Worm (Caenorhabditis elegans): ENCODE data around the gene mab-23.

Gene mab-23

DNA sequence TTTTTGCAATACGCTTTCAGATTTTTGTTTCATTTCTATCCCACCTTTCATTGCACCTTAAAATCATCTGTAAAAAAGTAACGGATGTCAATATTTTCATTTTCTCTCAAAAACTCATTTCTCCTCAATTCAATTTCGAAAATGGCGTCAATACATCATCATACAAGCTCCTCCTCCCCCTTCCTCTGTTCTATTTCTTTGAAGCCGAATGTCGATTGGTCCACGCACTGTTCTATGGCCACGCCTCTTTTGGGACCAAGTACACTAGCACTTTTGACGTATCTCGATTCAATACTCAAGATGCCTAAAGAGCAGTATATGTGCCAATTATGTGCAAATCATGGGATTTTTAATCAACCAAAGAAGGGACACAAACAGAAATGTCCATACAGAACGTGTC is at the start of gene mab-23:
TSS of gene mab-23 (plus strand) at position 301 of the 400 bp plus-strand sequence.
- TF ChIP-seq med-1 (GFP tag; optimal IDR thresholded peaks at IDR 0.05; ENCODE audit: insufficient read depth), result no peak
- no peak for TF ChIP-seq tab-1 (GFP tag; IDR thresholded peaks at IDR 0.05)
- no peak for TF ChIP-seq ztf-29 (GFP tag; IDR thresholded peaks at IDR 0.05)
- TF ChIP-seq flt-1 (GFP tag; IDR thresholded peaks at IDR 0.05), result no peak
- no peak for TF ChIP-seq cog-1 (tag; optimal IDR thresholded peaks at IDR 0.05)
- TF ChIP-seq klf-2 (GFP tag; conservative IDR thresholded peaks at IDR 0.05), result no peak
- no peak for TF ChIP-seq ztf-23 (GFP tag; IDR thresholded peaks at IDR 0.05)
- TF ChIP-seq T22C8.4 (GFP tag; IDR thresholded peaks at IDR 0.05), result no peak
- no peak for TF ChIP-seq ref-1 (GFP tag; conservative IDR thresholded peaks at IDR 0.05)

DNA sequence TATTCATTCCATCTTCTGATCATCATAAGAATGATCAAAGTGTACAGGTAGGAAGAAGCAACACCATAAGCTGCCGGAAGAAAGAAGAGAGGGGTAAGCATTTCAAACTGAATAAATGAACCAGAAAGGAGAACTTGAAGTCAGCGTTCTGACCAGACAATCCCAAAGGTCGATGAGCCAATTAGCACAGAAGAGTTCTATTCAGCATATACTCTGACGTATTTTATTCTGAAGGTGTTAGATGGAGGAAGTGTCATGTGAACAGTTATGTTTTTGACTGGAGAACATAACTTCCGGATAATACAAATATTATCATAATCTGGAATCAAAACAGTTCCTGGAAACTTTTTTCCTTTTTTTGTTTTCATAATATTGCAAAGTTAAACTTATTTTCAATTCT is 44.2 kb upstream of the mab-23 start, which contains the start of gene srg-32:
TSS of gene srg-32 (minus strand) at position 101 of the 400 bp plus-strand sequence.
- TF ChIP-seq tab-1 (GFP tag; IDR thresholded peaks at IDR 0.05), result no peak
- TF ChIP-seq T22C8.4 (GFP tag; IDR thresholded peaks at IDR 0.05), result no peak
- TF ChIP-seq ztf-29 (GFP tag; IDR thresholded peaks at IDR 0.05), result no peak

DNA sequence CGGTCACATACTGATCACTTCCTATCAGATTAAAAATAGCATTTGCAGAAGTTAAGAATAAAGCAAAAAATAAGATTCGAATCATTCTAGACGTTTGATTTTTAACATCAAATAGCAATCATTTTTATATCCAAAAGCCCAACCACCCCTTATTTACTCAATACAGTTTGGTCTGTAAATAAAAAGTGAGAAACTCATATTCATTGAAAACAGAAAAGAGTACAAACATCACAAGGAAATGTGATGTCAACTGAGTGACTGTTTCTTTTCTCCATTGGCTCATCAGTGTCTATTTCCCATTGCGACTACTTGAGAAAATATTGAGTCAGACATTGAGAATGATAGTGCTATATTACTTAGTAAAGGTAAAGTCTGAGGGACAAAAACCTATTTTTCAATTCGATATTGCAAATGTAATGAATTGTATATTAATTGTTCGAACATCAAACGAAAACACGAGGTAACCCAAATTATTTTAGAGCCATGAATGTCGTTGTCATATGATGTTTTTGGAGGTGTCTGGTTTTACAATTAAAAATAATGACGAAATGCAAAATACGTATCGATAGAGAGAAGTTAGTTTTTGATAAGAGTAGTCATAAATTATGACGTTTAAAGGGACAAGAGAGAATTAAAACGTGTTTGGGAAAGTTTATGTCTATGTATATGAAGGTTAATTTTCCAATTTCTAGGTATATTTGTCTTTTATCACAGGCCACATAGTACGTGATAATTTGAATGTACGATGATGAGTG is 42.9 kb upstream of the mab-23 start, which contains the start of gene ttr-23:
TSS of gene ttr-23 (minus strand) at position 87 of the 755 bp plus-strand sequence.
- TF ChIP-seq med-1 (GFP tag; optimal IDR thresholded peaks at IDR 0.05; ENCODE audit: insufficient read depth), result no peak
- TF ChIP-seq klf-2 (GFP tag; conservative IDR thresholded peaks at IDR 0.05), result no peak
- no peak for TF ChIP-seq T22C8.4 (GFP tag; IDR thresholded peaks at IDR 0.05)
- no peak for TF ChIP-seq tab-1 (GFP tag; IDR thresholded peaks at IDR 0.05)
- no peak for TF ChIP-seq flt-1 (GFP tag; IDR thresholded peaks at IDR 0.05)
- no peak for TF ChIP-seq ztf-29 (GFP tag; IDR thresholded peaks at IDR 0.05)
- no peak for TF ChIP-seq ztf-23 (GFP tag; IDR thresholded peaks at IDR 0.05)
- no peak for TF ChIP-seq cog-1 (tag; optimal IDR thresholded peaks at IDR 0.05)
- no peak for TF ChIP-seq ref-1 (GFP tag; conservative IDR thresholded peaks at IDR 0.05)

DNA sequence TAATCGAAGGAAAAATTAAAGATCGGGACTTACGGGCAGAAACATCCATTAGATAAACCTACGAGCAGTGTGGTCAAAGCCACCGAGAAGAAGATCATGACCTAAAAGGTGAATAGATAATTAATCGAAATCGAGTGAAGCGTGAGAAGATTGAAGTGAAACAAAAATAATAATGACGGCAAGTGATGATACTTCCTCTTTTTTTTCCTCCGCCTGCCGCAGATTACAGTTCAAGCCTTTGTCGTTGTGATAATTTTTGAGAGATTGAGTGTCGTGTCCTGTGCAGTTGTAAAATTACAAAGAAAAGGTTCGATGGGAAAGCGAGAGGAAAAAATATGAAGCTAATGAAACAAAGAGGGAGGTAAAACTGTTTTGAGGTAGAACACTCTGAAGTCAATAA is 40.4 kb upstream of the mab-23 start, which contains the start of gene T21C9.9:
TSS of gene T21C9.9 (minus strand) at position 101 of the 400 bp plus-strand sequence.
- no peak for TF ChIP-seq med-1 (GFP tag; optimal IDR thresholded peaks at IDR 0.05; ENCODE audit: insufficient read depth)
- TF ChIP-seq ztf-23 (GFP tag; IDR thresholded peaks at IDR 0.05), result no peak
- no peak for TF ChIP-seq cog-1 (tag; optimal IDR thresholded peaks at IDR 0.05)
- no peak for TF ChIP-seq ref-1 (GFP tag; conservative IDR thresholded peaks at IDR 0.05)

DNA sequence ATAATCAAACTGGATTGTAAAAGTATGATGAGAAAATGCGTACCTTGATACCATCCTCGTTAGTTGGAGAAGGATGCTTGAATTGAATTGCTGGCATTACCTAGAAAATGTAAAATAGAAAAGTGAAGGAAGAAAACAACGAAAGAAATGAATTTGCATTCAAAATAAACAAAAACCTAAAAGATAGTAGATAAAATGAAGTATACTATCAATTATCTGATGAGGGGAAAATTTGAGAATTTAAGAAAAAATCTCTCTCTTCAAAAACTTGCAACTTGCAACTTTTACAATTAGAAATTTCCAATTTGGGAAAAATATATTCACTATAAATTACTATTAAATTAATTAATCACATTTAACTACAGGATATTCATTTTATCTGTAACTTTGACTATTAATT is 38.0 kb upstream of the mab-23 start, which contains the start of gene T21C9.11:
TSS of gene T21C9.11 (minus strand) at position 101 of the 400 bp plus-strand sequence.
- TF ChIP-seq ztf-29 (GFP tag; IDR thresholded peaks at IDR 0.05), result no peak
- no peak for TF ChIP-seq T22C8.4 (GFP tag; IDR thresholded peaks at IDR 0.05)
- no peak for TF ChIP-seq ref-1 (GFP tag; conservative IDR thresholded peaks at IDR 0.05)
- TF ChIP-seq flt-1 (GFP tag; IDR thresholded peaks at IDR 0.05), result no peak
- no peak for TF ChIP-seq ztf-23 (GFP tag; IDR thresholded peaks at IDR 0.05)
- no peak for TF ChIP-seq cog-1 (tag; optimal IDR thresholded peaks at IDR 0.05)
- no peak for TF ChIP-seq med-1 (GFP tag; optimal IDR thresholded peaks at IDR 0.05; ENCODE audit: insufficient read depth)
- TF ChIP-seq klf-2 (GFP tag; conservative IDR thresholded peaks at IDR 0.05), result no peak
- TF ChIP-seq tab-1 (GFP tag; IDR thresholded peaks at IDR 0.05), result no peak

DNA sequence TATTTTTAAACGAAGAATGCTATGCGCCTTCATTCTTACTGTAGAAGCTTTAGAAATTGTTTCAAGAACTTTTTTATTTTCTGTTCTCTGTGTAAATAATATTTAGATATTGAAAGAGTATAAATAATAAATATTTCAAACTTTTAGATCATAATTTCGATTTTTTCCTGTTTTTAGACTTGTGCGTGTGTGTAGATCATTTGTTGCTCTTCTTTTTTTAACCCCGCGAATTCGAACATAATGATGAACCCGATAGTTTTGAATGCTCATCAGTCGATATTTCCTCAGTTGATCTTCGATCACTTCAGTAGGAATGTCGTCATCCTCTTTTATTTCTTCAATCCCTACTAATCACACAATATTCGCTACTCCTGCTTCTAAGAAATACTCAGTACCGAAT is 35.6 kb upstream of the mab-23 start, which contains the start of gene T21C9.13:
TSS of gene T21C9.13 (plus strand) at position 33 of the 400 bp plus-strand sequence.
- TF ChIP-seq ref-1 (GFP tag; conservative IDR thresholded peaks at IDR 0.05) (no peak), ztf-23 (GFP tag; IDR thresholded peaks at IDR 0.05) (no peak), T22C8.4 (GFP tag; IDR thresholded peaks at IDR 0.05) (no peak), ztf-29 (GFP tag; IDR thresholded peaks at IDR 0.05) (no peak), med-1 (GFP tag; optimal IDR thresholded peaks at IDR 0.05; ENCODE audit: insufficient read depth) (no peak), tab-1 (GFP tag; IDR thresholded peaks at IDR 0.05) (no peak), klf-2 (GFP tag; conservative IDR thresholded peaks at IDR 0.05) (no peak), flt-1 (GFP tag; IDR thresholded peaks at IDR 0.05) (no peak), cog-1 (tag; optimal IDR thresholded peaks at IDR 0.05) (no peak)

DNA sequence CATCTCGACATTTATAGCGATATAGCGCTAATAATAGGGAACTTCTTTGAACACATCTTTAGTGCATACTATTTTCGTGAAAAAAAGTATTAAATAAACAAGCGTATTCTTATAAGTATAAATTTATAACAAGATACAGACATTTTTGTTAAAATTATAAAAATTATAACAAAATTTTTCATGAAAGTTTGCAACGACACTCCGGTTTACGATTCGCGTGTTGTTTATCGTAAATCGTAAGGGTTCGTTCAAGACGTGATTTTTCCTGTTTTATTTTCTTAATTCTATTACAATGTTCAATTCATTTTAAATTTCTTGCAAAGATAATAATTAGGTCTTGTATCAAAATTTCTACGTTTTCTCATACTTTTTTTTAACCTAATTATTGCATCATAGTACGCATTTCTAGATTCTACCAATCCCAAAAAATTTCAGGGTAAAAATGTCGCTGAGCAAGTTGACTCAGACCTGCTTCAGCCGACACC is 34.1 kb upstream of the mab-23 start, which contains the start of gene scpl-4:
TSS of gene scpl-4 (plus strand) at position 435 of the 485 bp plus-strand sequence.
- TF ChIP-seq cog-1 (tag; optimal IDR thresholded peaks at IDR 0.05) (no peak), T22C8.4 (GFP tag; IDR thresholded peaks at IDR 0.05) (no peak), med-1 (GFP tag; optimal IDR thresholded peaks at IDR 0.05; ENCODE audit: insufficient read depth) (no peak), ref-1 (GFP tag; conservative IDR thresholded peaks at IDR 0.05) (no peak), tab-1 (GFP tag; IDR thresholded peaks at IDR 0.05) (no peak), klf-2 (GFP tag; conservative IDR thresholded peaks at IDR 0.05) (no peak), ztf-29 (GFP tag; IDR thresholded peaks at IDR 0.05) (no peak), flt-1 (GFP tag; IDR thresholded peaks at IDR 0.05) (no peak), ztf-23 (GFP tag; IDR thresholded peaks at IDR 0.05) (no peak)

DNA sequence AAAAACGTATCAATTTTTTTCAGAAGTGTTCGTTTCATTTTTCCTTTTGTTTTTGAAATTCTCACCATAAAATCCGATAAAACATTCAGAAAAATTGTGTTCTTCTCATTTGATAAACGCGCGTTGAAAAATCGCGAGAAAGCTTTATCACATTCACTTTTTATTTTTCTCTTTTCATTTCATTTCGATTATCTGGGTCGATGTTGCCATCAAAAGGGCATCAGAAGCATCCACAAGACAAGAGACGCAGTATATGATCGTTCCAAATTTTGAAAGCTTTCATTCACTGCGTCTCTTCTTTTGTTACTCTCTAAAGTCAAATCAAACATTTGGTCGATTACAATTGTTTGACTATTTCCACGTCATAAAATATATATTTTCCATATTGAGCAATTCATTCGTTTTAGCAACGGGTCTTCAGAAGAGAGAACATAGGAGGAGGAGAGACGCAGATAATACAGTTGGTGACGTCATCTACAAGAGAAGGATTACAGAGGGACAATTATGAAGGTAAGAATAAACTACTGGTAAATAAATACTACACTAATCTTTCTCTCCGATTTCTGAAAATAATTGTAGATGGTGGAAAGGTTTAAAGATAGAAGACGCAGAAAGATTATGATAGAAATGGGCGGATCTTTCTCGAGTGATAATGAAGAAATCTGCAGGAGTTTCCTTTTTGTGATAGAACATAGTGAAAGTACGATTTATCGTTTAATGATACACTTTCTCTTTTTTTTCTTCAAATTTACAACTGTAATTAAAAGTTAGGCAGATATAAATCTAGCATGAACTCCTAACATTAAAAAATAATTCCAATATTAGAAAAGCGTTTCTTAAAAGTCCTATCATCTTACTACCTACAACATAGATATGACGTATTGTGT is 30.6 kb upstream of the mab-23 start, which contains the start of gene H27A22.1:
TSS of gene H27A22.1 (plus strand) at position 505 of the 887 bp plus-strand sequence.
- TF ChIP-seq med-1 (GFP tag; optimal IDR thresholded peaks at IDR 0.05; ENCODE audit: insufficient read depth), result no peak
- TF ChIP-seq cog-1 (tag; optimal IDR thresholded peaks at IDR 0.05), result no peak
- TF ChIP-seq flt-1 (GFP tag; IDR thresholded peaks at IDR 0.05), result no peak
- TF ChIP-seq T22C8.4 (GFP tag; IDR thresholded peaks at IDR 0.05), result no peak
- TF ChIP-seq tab-1 (GFP tag; IDR thresholded peaks at IDR 0.05), result no peak
- no peak for TF ChIP-seq ztf-23 (GFP tag; IDR thresholded peaks at IDR 0.05)
- no peak for TF ChIP-seq ztf-29 (GFP tag; IDR thresholded peaks at IDR 0.05)
- no peak for TF ChIP-seq ref-1 (GFP tag; conservative IDR thresholded peaks at IDR 0.05)
- no peak for TF ChIP-seq klf-2 (GFP tag; conservative IDR thresholded peaks at IDR 0.05)

Data from whole organism, midembryonic.